Fruit fly (Drosophila melanogaster): Measurements from ENCODE around the gene CG3407.
A peak's percentile ranks its signal among the peaks of the same experiment; 100 is the strongest.

CG3407 gene

DNA sequence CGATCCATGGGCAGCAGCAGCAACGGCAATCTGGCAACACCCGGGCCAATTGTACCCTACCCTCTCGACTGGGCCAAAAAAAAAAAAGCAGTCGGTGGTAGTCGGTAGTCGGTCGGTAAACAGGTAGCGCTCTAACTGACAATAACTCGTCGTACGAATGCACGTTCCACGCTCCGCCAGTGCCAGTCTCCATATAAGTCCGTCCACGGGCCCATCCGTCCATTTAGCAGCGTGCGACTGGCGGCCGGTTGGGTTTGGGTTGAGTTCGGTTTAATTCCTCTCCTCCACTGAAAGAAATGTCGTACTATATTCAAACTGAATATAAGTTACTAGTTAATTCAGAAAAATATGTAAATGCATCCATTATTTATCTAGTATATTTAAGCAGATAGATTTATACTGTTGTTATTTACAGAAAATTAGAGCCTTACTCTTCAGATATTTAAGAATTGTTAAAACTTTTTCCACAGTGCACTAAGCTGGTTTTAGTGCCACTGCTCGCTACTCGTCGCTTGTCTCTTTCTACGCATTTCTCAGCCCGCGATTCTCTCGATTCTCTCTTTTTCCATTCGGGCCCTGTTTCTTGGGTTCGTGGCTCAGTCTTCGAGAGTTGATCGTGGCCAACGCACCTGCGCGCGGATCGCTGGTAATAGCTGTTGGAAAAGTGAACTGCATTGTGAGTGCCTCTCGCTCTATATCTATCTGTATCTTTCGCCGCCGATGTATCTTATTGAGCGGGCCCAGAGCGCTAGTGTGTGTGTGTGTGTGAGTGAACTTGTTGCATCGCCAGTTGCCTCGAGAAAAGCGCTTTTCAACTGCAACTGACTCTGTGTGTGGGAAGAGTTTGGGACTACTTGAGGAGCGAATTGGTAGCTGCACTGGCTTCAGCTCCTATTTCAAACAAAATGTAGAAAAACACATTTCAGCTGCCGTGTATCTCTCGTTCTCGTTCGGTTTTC, 41.8 kb downstream of the CG3407 start, which contains the start of gene bowl (continued):
- peak; percentile 89 for TF ChIP-seq vfl (GFP tag; optimal IDR thresholded peaks at IDR 0.05)
- peak; percentile 94 for TF ChIP-seq sens-2 (GFP tag; IDR thresholded peaks at IDR 0.05)
- TF ChIP-seq CrebB (tag; optimal IDR thresholded peaks at IDR 0.05) = peak; percentile 96
- peak; percentile 95 for TF ChIP-seq sd (tag; optimal IDR thresholded peaks at IDR 0.05)
- TF ChIP-seq CG2202 (tag; optimal IDR thresholded peaks at IDR 0.05) = peak; percentile 95
- peak; percentile 81 for TF ChIP-seq CG6765 (GFP tag; optimal IDR thresholded peaks at IDR 0.05)
- peak; percentile 91 for TF ChIP-seq lbe (GFP tag; optimal IDR thresholded peaks at IDR 0.05)
- TF ChIP-seq Gug (GFP tag; IDR thresholded peaks at IDR 0.05) = peak; percentile 77; the same call in 3 of the 4 replicates
- peak; percentile 91 for TF ChIP-seq Bteb2 (GFP tag; optimal IDR thresholded peaks at IDR 0.05)
- TF ChIP-seq CG11093 (GFP tag; IDR thresholded peaks at IDR 0.05) = peak; percentile 90
- peak; percentile 98 for TF ChIP-seq CG17328 (GFP tag; IDR thresholded peaks at IDR 0.05)
- TF ChIP-seq CG14710 (tag; optimal IDR thresholded peaks at IDR 0.05) = peak; percentile 91
- peak; percentile 89 for TF ChIP-seq CG9817 (tag; optimal IDR thresholded peaks at IDR 0.05)
- no peak for TF ChIP-seq CG14860 (GFP tag; IDR thresholded peaks at IDR 0.05; ENCODE audit: partially characterized antibody)
- TF ChIP-seq Dll (GFP tag; IDR thresholded peaks at IDR 0.05; ENCODE audit: partially characterized antibody) = no peak
- peak; percentile 94 for TF ChIP-seq chn (GFP tag; optimal IDR thresholded peaks at IDR 0.05)
- peak; percentile 70 for TF ChIP-seq YL-1 (GFP tag; optimal IDR thresholded peaks at IDR 0.05)
- TF ChIP-seq CG13775 (GFP tag; optimal IDR thresholded peaks at IDR 0.05) = peak; percentile 95
- peak; percentile 92 for TF ChIP-seq Max (GFP tag; optimal IDR thresholded peaks at IDR 0.05)
- peak; percentile 89 for TF ChIP-seq CG17568 (GFP tag; optimal IDR thresholded peaks at IDR 0.05)
- TF ChIP-seq CG4328 (GFP tag; optimal IDR thresholded peaks at IDR 0.05) = peak; percentile 73
- TF ChIP-seq CG4404 (GFP tag; IDR thresholded peaks at IDR 0.05) = peak; percentile 97
- TF ChIP-seq CG13296 (GFP tag; optimal IDR thresholded peaks at IDR 0.05) = peak; percentile 86
- TF ChIP-seq bsh (GFP tag; optimal IDR thresholded peaks at IDR 0.05) = peak; percentile 93 to 99
- peak; percentile 96 for TF ChIP-seq stc (GFP tag; IDR thresholded peaks at IDR 0.05)
- no peak for TF ChIP-seq inv (GFP tag; IDR thresholded peaks at IDR 0.05; ENCODE audit: partially characterized antibody)
- TF ChIP-seq CG6791 (GFP tag; IDR thresholded peaks at IDR 0.05; ENCODE audit: partially characterized antibody) = peak; percentile 54; the same call in 1 of the 3 replicates

DNA sequence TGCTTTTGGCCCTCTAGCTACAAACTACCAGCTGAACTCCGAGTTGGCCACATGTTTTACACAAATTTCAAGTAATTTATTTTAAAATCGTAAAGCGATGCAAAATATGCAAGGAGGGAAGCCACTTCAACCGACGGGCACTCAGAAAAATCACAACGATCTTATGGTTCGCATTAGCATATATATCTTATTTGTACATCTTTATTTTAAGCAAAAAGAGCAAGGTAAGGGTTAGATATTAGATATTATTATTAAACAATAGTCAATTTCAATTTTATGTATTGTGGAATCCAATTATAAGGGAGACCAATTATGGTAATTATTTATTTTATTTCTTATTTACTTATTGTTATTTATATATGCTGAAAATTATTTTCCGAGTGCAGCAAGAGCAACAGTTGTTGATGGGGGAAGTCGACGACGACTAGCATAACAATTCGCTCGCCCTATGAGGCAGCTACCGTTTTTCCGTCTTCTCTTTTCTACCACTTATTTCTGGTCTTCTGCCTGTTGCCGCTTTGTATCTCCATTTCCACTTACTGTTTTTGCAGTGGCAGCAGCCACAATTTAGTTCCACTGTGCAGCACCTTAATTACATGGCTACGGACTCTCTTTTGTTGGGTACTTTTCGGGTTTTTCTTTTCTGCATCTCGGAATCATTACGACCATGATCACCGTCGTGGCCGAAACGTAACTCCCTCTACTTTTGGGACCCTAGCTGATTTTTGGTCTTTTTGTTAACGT, 43.3 kb downstream of the CG3407 start:
- TF ChIP-seq CG2889 (GFP tag; IDR thresholded peaks at IDR 0.05) (no peak), CG42726 (GFP tag; IDR thresholded peaks at IDR 0.05; ENCODE audit: partially characterized antibody) (no peak), CG8388 (GFP tag; optimal IDR thresholded peaks at IDR 0.05) (peak; percentile 54), tio (GFP tag; optimal IDR thresholded peaks at IDR 0.05) (peak; percentile 34), CG32532 (GFP tag; IDR thresholded peaks at IDR 0.05) (no peak), dmrt11E (tag; optimal IDR thresholded peaks at IDR 0.05) (peak; percentile 79), sc (optimal IDR thresholded peaks at IDR 0.05) (no peak), sc (GFP tag; optimal IDR thresholded peaks at IDR 0.05) (peak; percentile 38), Ets65A (GFP tag) (peak; percentile 33), run (tag; optimal IDR thresholded peaks at IDR 0.05) (peak; percentile 24), D (optimal IDR thresholded peaks at IDR 0.05) (no peak), D (GFP tag; optimal IDR thresholded peaks at IDR 0.05) (peak; percentile 56), CG10267 (tag; optimal IDR thresholded peaks at IDR 0.05) (peak; percentile 64), CG2875 (GFP tag; optimal IDR thresholded peaks at IDR 0.05) (no peak), Elba2 (GFP tag; optimal IDR thresholded peaks at IDR 0.05) (no peak), pros (GFP tag; optimal IDR thresholded peaks at IDR 0.05) (peak; percentile 58), nom (GFP tag; optimal IDR thresholded peaks at IDR 0.05) (peak; percentile 52), CG10979 (tag; optimal IDR thresholded peaks at IDR 0.05) (peak; percentile 81), Deaf1 (tag; optimal IDR thresholded peaks at IDR 0.05) (peak; percentile 3), CG18599 (GFP tag; optimal IDR thresholded peaks at IDR 0.05) (no peak)

All from whole organism, embryonic.